Fruit fly (Drosophila melanogaster) whole organism, wandering third instar larva: ENCODE data around the gene Ugt36F1.

ENCODE experiments used
- GATAd ChIP-seq: sonication (Bioruptor generic); optimal IDR thresholded peaks from 2 replicates; lab custom pipeline; 2016; ENCODE audit warnings: missing biosample characterization, missing genetic modification characterization
- Hr78 ChIP-seq: fragments of >200 bp; optimal IDR thresholded peaks from 2 replicates; lab custom pipeline; 2017; ENCODE audit warnings: missing biosample characterization, missing genetic modification characterization
- OdsH ChIP-seq: fragments of 200-800 bp; sonication (Bioruptor generic); optimal IDR thresholded peaks from 2 replicates; lab custom pipeline; 2016; ENCODE audit warnings: missing biosample characterization, mild to moderate bottlenecking, missing genetic modification characterization
- Sp1 ChIP-seq: fragments of 200-800 bp; sonication (Bioruptor generic); optimal IDR thresholded peaks from 3 replicates; lab custom pipeline; 2019; ENCODE audit warnings: missing biosample characterization, mild to moderate bottlenecking, missing genetic modification characterization, moderate library complexity
- br ChIP-seq: fragments of 200-800 bp; sonication (Bioruptor generic); optimal IDR thresholded peaks from 2 replicates; lab custom pipeline; 2016; ENCODE audit warnings: missing biosample characterization, missing genetic modification characterization
- ey ChIP-seq: fragments of 200-800 bp; sonication (Bioruptor generic); optimal IDR thresholded peaks from 2 replicates; lab custom pipeline; 2016; ENCODE audit warnings: missing biosample characterization, missing genetic modification characterization
- fru ChIP-seq: fragments of 200-800 bp; sonication (Bioruptor generic); optimal IDR thresholded peaks from 3 replicates; lab custom pipeline; 2016; ENCODE audit warnings: missing biosample characterization, mild to moderate bottlenecking, missing genetic modification characterization
- h ChIP-seq: fragments of 200-800 bp; sonication (Bioruptor generic); optimal IDR thresholded peaks from 3 replicates; lab custom pipeline; 2016; ENCODE audit warnings: missing biosample characterization, mild to moderate bottlenecking, missing genetic modification characterization
- jim ChIP-seq: fragments of 175-275, 200-325 bp; sonication (Bioruptor generic); optimal IDR thresholded peaks from 2 replicates; lab custom pipeline; 2016; ENCODE audit warnings: missing biosample characterization, mild to moderate bottlenecking, missing genetic modification characterization
- lola ChIP-seq: fragments of >200 bp; optimal IDR thresholded peaks from 2 replicates; lab custom pipeline; 2017; ENCODE audit warnings: missing biosample characterization, missing genetic modification characterization
- pan ChIP-seq: fragments of >200 bp; optimal IDR thresholded peaks from 2 replicates; lab custom pipeline; 2017
- psq ChIP-seq: fragments of 200-800 bp; sonication (Bioruptor generic); optimal IDR thresholded peaks from 3 replicates; lab custom pipeline; 2017; ENCODE audit warnings: missing biosample characterization, mild to moderate bottlenecking, missing genetic modification characterization, moderate library complexity
- sv ChIP-seq: fragments of 200-800 bp; sonication (Bioruptor generic); optimal IDR thresholded peaks from 3 replicates; lab custom pipeline; 2016; ENCODE audit warnings: missing biosample characterization, missing genetic modification characterization

dm6 chr2L:18815194-18815593 lies 4.0 kb upstream of the Ugt36F1 start:
- no peak for TF ChIP-seq OdsH (GFP tag; lab: Kevin White, UChicago)
- no peak for TF ChIP-seq Hr78
- no peak for TF ChIP-seq h (GFP tag; lab: Kevin White, UChicago)
- TF ChIP-seq pan (lab: Kevin White, UChicago): no peak
- TF ChIP-seq jim (GFP tag; lab: Kevin White, UChicago): no peak
- TF ChIP-seq GATAd (GFP tag; lab: Kevin White, UChicago): no peak
- no peak for TF ChIP-seq fru (GFP tag; lab: Kevin White, UChicago)
- no peak for TF ChIP-seq sv
- no peak for TF ChIP-seq psq
- TF ChIP-seq lola: no peak
- TF ChIP-seq ey (GFP tag; lab: Kevin White, UChicago): no peak
- TF ChIP-seq br (GFP tag; lab: Kevin White, UChicago): no peak
- no peak for TF ChIP-seq Sp1 (GFP tag; lab: Kevin White, UChicago)
